Fruit fly (Drosophila melanogaster): ENCODE results near the gene Smn.

dm6 chr3L:16586989-16587388 is 5.6 kb upstream of the Smn start, which contains the start of the genes Syx8 and CG32163:
- TF ChIP-seq CG8478 (optimal IDR thresholded peaks at IDR 0.05) = no peak
- TF ChIP-seq CTCF (optimal IDR thresholded peaks at IDR 0.05) = no peak

All from S2 (cell line).